Fruit fly (Drosophila melanogaster) whole organism, embryonic: ENCODE data around the gene ebd1.

ENCODE experiments used
- ATbp ChIP-seq: fragments of 200-800 bp; sonication (Bioruptor generic); optimal IDR thresholded peaks from 2 replicates; lab custom pipeline; 2017; ENCODE audit warnings: missing biosample characterization, mild to moderate bottlenecking, missing genetic modification characterization, missing genetic modification reagents
- Ada2b ChIP-seq: fragments of 200-800 bp; sonication (Bioruptor generic); IDR thresholded peaks from 2 replicates; pipeline ENCODE4 v1.3.6; 2022; ENCODE audit warnings: missing biosample characterization, missing genetic modification characterization
- Aef1 ChIP-seq: fragments of 200-800 bp; sonication (Bioruptor generic); IDR thresholded peaks from 3 replicates; pipeline ENCODE4 v1.3.6; 2022; ENCODE audit warnings: missing biosample characterization, missing genetic modification characterization
- Atf3 ChIP-seq: fragments of 200-800 bp; sonication (Bioruptor generic); optimal IDR thresholded peaks from 3 replicates; lab custom pipeline; 2016; ENCODE audit warnings: missing biosample characterization, missing genetic modification characterization
- Bteb2 ChIP-seq: fragments of 200-800 bp; sonication (Bioruptor generic); optimal IDR thresholded peaks from 2 replicates; lab custom pipeline; 2016; ENCODE audit warnings: missing biosample characterization, missing genetic modification characterization
- C15 ChIP-seq: fragments of 200-800 bp; sonication (Bioruptor generic); IDR thresholded peaks from 3 replicates; pipeline ENCODE4 v1.3.6; 2022; ENCODE audit warnings: missing biosample characterization, missing genetic modification characterization
- CG11560 ChIP-seq: fragments of 200-800 bp; sonication (Bioruptor generic); IDR thresholded peaks from 3 replicates; pipeline ENCODE4 v1.3.6; 2022; ENCODE audit warnings: missing biosample characterization, missing genetic modification characterization
- CG12391 ChIP-seq: fragments of 200-800 bp; sonication (Bioruptor generic); optimal IDR thresholded peaks from 3 replicates; lab custom pipeline; 2018; ENCODE audit warnings: missing biosample characterization, mild to moderate bottlenecking, missing genetic modification characterization, moderate library complexity
- CG13123 ChIP-seq: fragments of 200-800 bp; sonication (Bioruptor generic); optimal IDR thresholded peaks from 2 replicates; lab custom pipeline; 2016; ENCODE audit warnings: missing biosample characterization, missing genetic modification characterization
- CG14667 ChIP-seq: fragments of 200-800 bp; sonication (Bioruptor generic); IDR thresholded peaks from 2 replicates; pipeline ENCODE4 v1.3.6; 2022; ENCODE audit warnings: missing biosample characterization, missing genetic modification characterization
- CG15269 ChIP-seq: fragments of 200-800 bp; sonication (Bioruptor generic); optimal IDR thresholded peaks from 2 replicates; lab custom pipeline; 2018; ENCODE audit warnings: missing biosample characterization, mild to moderate bottlenecking, missing genetic modification characterization, moderate library complexity
- CG1529 ChIP-seq: fragments of 200-800 bp; sonication (Bioruptor generic); optimal IDR thresholded peaks from 3 replicates; lab custom pipeline; 2018; ENCODE audit warnings: missing biosample characterization, missing genetic modification characterization
- CG15514 ChIP-seq: fragments of 200-800 bp; sonication (Bioruptor generic); optimal IDR thresholded peaks from 3 replicates; lab custom pipeline; 2017; ENCODE audit warnings: missing biosample characterization, missing genetic modification characterization, mild to moderate bottlenecking, moderate library complexity, missing genetic modification reagents
- CG17385 ChIP-seq: fragments of 200-800 bp; sonication (Bioruptor generic); optimal IDR thresholded peaks from 3 replicates; lab custom pipeline; 2018; ENCODE audit warnings: missing biosample characterization, mild to moderate bottlenecking, missing genetic modification characterization
- CG18599 ChIP-seq: fragments of 200-800 bp; sonication (Bioruptor generic); optimal IDR thresholded peaks from 3 replicates; lab custom pipeline; 2017; ENCODE audit warnings: missing biosample characterization, missing genetic modification characterization, mild to moderate bottlenecking, moderate library complexity, missing genetic modification reagents
- CG2116 ChIP-seq: fragments of 200-800 bp; sonication (Bioruptor generic); optimal IDR thresholded peaks from 3 replicates; lab custom pipeline; 2018; ENCODE audit warnings: missing biosample characterization, mild to moderate bottlenecking, missing genetic modification characterization
- CG2678 ChIP-seq: fragments of 200-800 bp; sonication (Bioruptor generic); optimal IDR thresholded peaks from 3 replicates; lab custom pipeline; 2019; ENCODE audit warnings: missing biosample characterization, mild to moderate bottlenecking, missing genetic modification characterization, moderate library complexity
- CG5953 ChIP-seq: fragments of 200-800 bp; sonication (Bioruptor generic); IDR thresholded peaks from 2 replicates; pipeline ENCODE4 v1.3.6; 2022; ENCODE audit warnings: missing biosample characterization, missing genetic modification characterization
- CG6175 ChIP-seq: fragments of 200-800 bp; sonication (Bioruptor generic); IDR thresholded peaks from 3 replicates; pipeline ENCODE4 v1.3.6; 2022; ENCODE audit warnings: missing biosample characterization, missing genetic modification characterization
- CG6813 ChIP-seq: fragments of 200-800 bp; sonication (Bioruptor generic); optimal IDR thresholded peaks from 2 replicates; lab custom pipeline; 2017; ENCODE audit warnings: missing biosample characterization, missing genetic modification characterization, mild to moderate bottlenecking, moderate library complexity, missing genetic modification reagents
- CG8089 ChIP-seq: fragments of 200-800 bp; sonication (Bioruptor generic); optimal IDR thresholded peaks from 3 replicates; lab custom pipeline; 2016; ENCODE audit warnings: missing biosample characterization, missing genetic modification characterization
- CG9727 ChIP-seq: fragments of 200-800 bp; sonication (Bioruptor generic); optimal IDR thresholded peaks from 3 replicates; lab custom pipeline; 2017; ENCODE audit warnings: missing biosample characterization, mild to moderate bottlenecking, missing genetic modification characterization
- CG9797 ChIP-seq: fragments of 200-800 bp; sonication (Bioruptor generic); optimal IDR thresholded peaks from 3 replicates; lab custom pipeline; 2018; ENCODE audit warnings: missing biosample characterization, mild to moderate bottlenecking, missing genetic modification characterization
- Eip74EF ChIP-seq, 2 experiments: fragments of 200-800 bp in 1 of 2; fragments of >200 bp in 1 of 2; sonication (Bioruptor generic) in 1 of 2; optimal IDR thresholded peaks; 2 replicates each; lab custom pipeline; 2017 to 2019; ENCODE audit warnings: missing biosample characterization in 2 of 2, missing genetic modification characterization in 2 of 2, mild to moderate bottlenecking in 1 of 2, moderate library complexity in 1 of 2
- Hey ChIP-seq: fragments of 200-800 bp; sonication (Bioruptor generic); optimal IDR thresholded peaks from 3 replicates; lab custom pipeline; 2018; ENCODE audit warnings: missing biosample characterization, mild to moderate bottlenecking, missing genetic modification characterization
- Pdp1 ChIP-seq, 2 experiments: fragments of 200-800 bp; sonication (Bioruptor generic); optimal IDR thresholded peaks; 3 replicates each; lab custom pipeline; 2016; ENCODE audit warnings: missing biosample characterization in 2 of 2, missing genetic modification characterization in 2 of 2, mild to moderate bottlenecking in 1 of 2, moderate library complexity in 1 of 2
- Ravus ChIP-seq: fragments of 200-800 bp; sonication (Bioruptor generic); IDR thresholded peaks from 2 replicates; pipeline ENCODE4 v1.3.6; 2022; ENCODE audit warnings: missing biosample characterization, missing genetic modification characterization
- Scr ChIP-seq: fragments of 200-800 bp; sonication (Bioruptor generic); IDR thresholded peaks from 2 replicates; pipeline ENCODE4 v1.3.6; 2022; ENCODE audit warnings: missing biosample characterization, missing genetic modification characterization; ENCODE audit not compliant: partially characterized antibody
- Sox102F ChIP-seq: fragments of 200-800 bp; sonication (Bioruptor generic); optimal IDR thresholded peaks from 2 replicates; lab custom pipeline; 2018; ENCODE audit warnings: missing biosample characterization, mild to moderate bottlenecking, missing genetic modification characterization, moderate library complexity
- Sry-δ ChIP-seq: fragments of 200-800 bp; sonication (Bioruptor generic); optimal IDR thresholded peaks from 2 replicates; lab custom pipeline; 2016; ENCODE audit warnings: missing biosample characterization, missing genetic modification characterization
- az2 ChIP-seq: fragments of 200-800 bp; sonication (Bioruptor generic); optimal IDR thresholded peaks from 3 replicates; lab custom pipeline; 2016; ENCODE audit warnings: missing biosample characterization, missing genetic modification characterization
- bab2 ChIP-seq: fragments of 200-800 bp; sonication (Bioruptor generic); optimal IDR thresholded peaks from 2 replicates; lab custom pipeline; 2016; ENCODE audit warnings: missing biosample characterization, missing genetic modification characterization
- crc ChIP-seq: fragments of 200-800 bp; sonication (Bioruptor generic); optimal IDR thresholded peaks from 2 replicates; lab custom pipeline; 2016; ENCODE audit warnings: missing biosample characterization, missing genetic modification characterization
- dmrt11E ChIP-seq: fragments of 200-800 bp; sonication (Bioruptor generic); optimal IDR thresholded peaks from 3 replicates; lab custom pipeline; 2018; ENCODE audit warnings: missing biosample characterization, mild to moderate bottlenecking, missing genetic modification characterization, moderate library complexity
- dpn ChIP-seq, 2 experiments: fragments of 200-800 bp; sonication (Bioruptor generic); optimal IDR thresholded peaks; 3 replicates each; lab custom pipeline; 2016; ENCODE audit warnings: missing biosample characterization in 2 of 2, missing genetic modification characterization in 2 of 2
- emc ChIP-seq: fragments of 200-800 bp; sonication (Bioruptor generic); optimal IDR thresholded peaks from 2 replicates; lab custom pipeline; 2016; ENCODE audit warnings: missing biosample characterization, missing genetic modification characterization
- eve ChIP-seq, 2 experiments: fragments of >200 bp; optimal IDR thresholded peaks; 2 replicates each; lab custom pipeline; 2017; ENCODE audit warnings: missing biosample characterization in 2 of 2, missing genetic modification characterization in 2 of 2
- gcm2 ChIP-seq: fragments of 200-800 bp; sonication (Bioruptor generic); optimal IDR thresholded peaks from 2 replicates; lab custom pipeline; 2016; ENCODE audit warnings: missing biosample characterization, missing genetic modification characterization
- grau ChIP-seq: fragments of 200-800 bp; optimal IDR thresholded peaks from 3 replicates; lab custom pipeline; 2019; ENCODE audit warnings: missing biosample characterization, mild to moderate bottlenecking, missing genetic modification characterization, moderate library complexity
- hth ChIP-seq: fragments of >200 bp; optimal IDR thresholded peaks from 2 replicates; lab custom pipeline; 2017; ENCODE audit warnings: inconsistent platforms
- insv ChIP-seq, 2 experiments: fragments of 200-800 bp; sonication (Bioruptor generic); optimal IDR thresholded peaks; 3 replicates each; lab custom pipeline; 2016 to 2018; ENCODE audit warnings: missing biosample characterization in 2 of 2, missing genetic modification characterization in 2 of 2
- nerfin-1 ChIP-seq: fragments of 200-800 bp; sonication (Bioruptor generic); optimal IDR thresholded peaks from 3 replicates; lab custom pipeline; 2019; ENCODE audit warnings: missing biosample characterization, mild to moderate bottlenecking, missing genetic modification characterization, moderate library complexity
- p53 ChIP-seq: fragments of 200-800 bp; sonication (Bioruptor generic); optimal IDR thresholded peaks from 2 replicates; lab custom pipeline; 2016; ENCODE audit warnings: missing biosample characterization, missing genetic modification characterization
- pita ChIP-seq: fragments of 200-800 bp; sonication (Bioruptor generic); optimal IDR thresholded peaks from 2 replicates; lab custom pipeline; 2017; ENCODE audit warnings: missing biosample characterization, mild to moderate bottlenecking, missing genetic modification characterization
- row ChIP-seq: fragments of 200-800 bp; sonication (Bioruptor generic); IDR thresholded peaks from 3 replicates; pipeline ENCODE4 v1.3.6; 2022; ENCODE audit warnings: missing biosample characterization, missing genetic modification characterization
- slp2 ChIP-seq: fragments of 200-800 bp; sonication (Bioruptor generic); optimal IDR thresholded peaks from 2 replicates; lab custom pipeline; 2016; ENCODE audit warnings: missing biosample characterization, missing genetic modification characterization
- sr ChIP-seq: fragments of 200-800 bp; sonication (Bioruptor generic); IDR thresholded peaks from 3 replicates; pipeline ENCODE4 v1.3.6; 2022; ENCODE audit warnings: missing biosample characterization, missing genetic modification characterization
- tin ChIP-seq: fragments of 200-800 bp; sonication (Bioruptor generic); optimal IDR thresholded peaks from 3 replicates; lab custom pipeline; 2016; ENCODE audit warnings: missing biosample characterization, missing genetic modification characterization
- toy ChIP-seq: fragments of 200-800 bp; sonication (Bioruptor generic); IDR thresholded peaks from 2 replicates; pipeline ENCODE4 v1.3.6; 2022; ENCODE audit warnings: missing biosample characterization, missing genetic modification characterization
- unpg ChIP-seq: fragments of 200-800 bp; sonication (Bioruptor generic); optimal IDR thresholded peaks from 3 replicates; lab custom pipeline; 2018; ENCODE audit warnings: missing biosample characterization, mild to moderate bottlenecking, missing genetic modification characterization, moderate library complexity
- zen2 ChIP-seq: fragments of 200-800 bp; sonication (Bioruptor generic); IDR thresholded peaks from 3 replicates; pipeline ENCODE4 v1.3.6; 2022; ENCODE audit warnings: missing biosample characterization, missing genetic modification characterization; ENCODE audit not compliant: partially characterized antibody

Gene ebd1

DNA sequence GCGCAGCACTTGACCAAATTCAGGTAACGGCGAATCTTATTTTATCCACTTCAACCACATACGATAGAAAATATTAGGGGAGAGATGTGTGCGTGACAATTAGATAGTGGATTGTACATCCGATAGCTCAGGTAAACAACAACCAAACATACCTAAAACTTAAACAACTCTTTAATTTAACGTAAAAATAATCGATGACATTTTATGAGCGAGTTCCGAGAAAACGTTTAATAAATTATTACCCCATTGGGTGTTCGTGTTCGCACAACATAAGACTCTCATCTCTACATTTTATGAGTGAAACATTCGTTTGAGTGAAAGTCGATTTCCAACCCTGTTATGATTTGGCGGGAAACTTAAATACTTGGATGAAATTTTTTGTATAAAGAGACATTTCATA is 5.1 kb downstream of the ebd1 start, which contains the start of gene CG17129:
TSS of gene CG17129 (minus strand) at position 69 of the 400 bp plus-strand sequence.
- TF ChIP-seq CG15514 (GFP tag; lab: Kevin White, UChicago): peak; percentile 81
- TF ChIP-seq CG17385: peak; percentile 58
- peak; percentile 43; the same call in 2 of the 3 replicates for TF ChIP-seq CG11560 (tag; lab: Robert Waterston, UW)
- TF ChIP-seq bab2 (GFP tag; lab: Kevin White, UChicago): peak; percentile 86
- TF ChIP-seq CG2678 (tag; lab: Kevin White, UChicago): peak; percentile 77
- peak; percentile 62 for TF ChIP-seq CG15269 (tag; lab: Kevin White, UChicago)
- TF ChIP-seq slp2 (GFP tag; lab: Kevin White, UChicago): peak; percentile 78
- peak; percentile 45 for TF ChIP-seq CG6813 (GFP tag; lab: Kevin White, UChicago)
- TF ChIP-seq grau: peak; percentile 74
- peak; percentile 83 for TF ChIP-seq tin
- peak; percentile 96 for TF ChIP-seq Sry-δ (GFP tag; lab: Kevin White, UChicago)
- TF ChIP-seq az2 (GFP tag; lab: Kevin White, UChicago): peak; percentile 72
- TF ChIP-seq p53 (GFP tag; lab: Kevin White, UChicago): no peak
- TF ChIP-seq toy (GFP tag; lab: Robert Waterston, UW): no peak
- no peak for TF ChIP-seq CG9797
- peak in 1 of 2 experiments; percentile 85 for TF ChIP-seq Pdp1 (GFP tag; optimal IDR thresholded peaks at IDR 0.05; lab: Kevin White, UChicago)
- peak; percentile 94 for TF ChIP-seq row (GFP tag; lab: Robert Waterston, UW)
- no peak for TF ChIP-seq C15 (GFP tag; lab: Robert Waterston, UW)
- TF ChIP-seq crc (GFP tag; lab: Kevin White, UChicago): peak; percentile 66
- no peak for TF ChIP-seq sr (GFP tag; lab: Robert Waterston, UW)
- TF ChIP-seq hth: no peak
- TF ChIP-seq Sox102F (GFP tag; lab: Kevin White, UChicago): peak; percentile 75
- TF ChIP-seq eve (GFP tag; optimal IDR thresholded peaks at IDR 0.05; lab: Kevin White, UChicago): no peak
- TF ChIP-seq Aef1: peak; percentile 76
- TF ChIP-seq zen2 (GFP tag; lab: Robert Waterston, UW): peak; percentile 94
- peak; percentile 98 for TF ChIP-seq Scr (GFP tag; lab: Robert Waterston, UW)
- TF ChIP-seq CG13123: peak; percentile 48
- peak; percentile 70 for TF ChIP-seq CG18599
- peak in 1 of 2 experiments; percentile 34 for TF ChIP-seq insv (GFP tag; optimal IDR thresholded peaks at IDR 0.05; lab: Kevin White, UChicago)
- peak; percentile 75 for TF ChIP-seq unpg (GFP tag; lab: Kevin White, UChicago)
- peak; percentile 32 for TF ChIP-seq CG1529 (GFP tag; lab: Kevin White, UChicago)
- TF ChIP-seq CG6175 (GFP tag; lab: Robert Waterston, UW): 0 out of 3 replicates have a peak, but pooled peaks have one; percentile 57
- peak; percentile 85 to 86 for TF ChIP-seq dpn (GFP tag; optimal IDR thresholded peaks at IDR 0.05; lab: Kevin White, UChicago)
- TF ChIP-seq gcm2: peak; percentile 43
- no peak for TF ChIP-seq Hey (tag; lab: Kevin White, UChicago)
- peak; percentile 75 for TF ChIP-seq CG8089 (GFP tag; lab: Kevin White, UChicago)
- TF ChIP-seq CG9727 (GFP tag; lab: Kevin White, UChicago): peak; percentile 71
- TF ChIP-seq CG12391 (tag; lab: Kevin White, UChicago): peak; percentile 84
- TF ChIP-seq CG5953 (GFP tag; lab: Robert Waterston, UW): no peak
- peak; percentile 74 for TF ChIP-seq Ada2b (GFP tag; lab: Robert Waterston, UW)
- peak; percentile 58; the same call in 1 of the 2 replicates for TF ChIP-seq CG14667 (GFP tag; lab: Robert Waterston, UW)
- peak; percentile 69 for TF ChIP-seq dmrt11E
- peak; percentile 66 for TF ChIP-seq Atf3
- no peak for TF ChIP-seq Ravus (GFP tag; lab: Robert Waterston, UW)
- TF ChIP-seq emc (GFP tag; lab: Kevin White, UChicago): peak; percentile 56
- peak; percentile 79 for TF ChIP-seq CG2116 (GFP tag; lab: Kevin White, UChicago)
- TF ChIP-seq Eip74EF (GFP tag; optimal IDR thresholded peaks at IDR 0.05; lab: Kevin White, UChicago): peak in 1 of 2 experiments; percentile 47
- peak; percentile 43 for TF ChIP-seq ATbp (GFP tag; lab: Kevin White, UChicago)
- TF ChIP-seq Bteb2 (GFP tag; lab: Kevin White, UChicago): peak; percentile 69
- no peak for TF ChIP-seq pita (GFP tag; lab: Kevin White, UChicago)
- TF ChIP-seq nerfin-1 (tag; lab: Kevin White, UChicago): peak; percentile 73
